Fruit fly (Drosophila melanogaster) whole organism, pupa: ENCODE results near the gene CG11700.

Experiments used
- CG10348 ChIP-seq: fragments of 200-800 bp; sonication (Bioruptor generic); IDR thresholded peaks from 2 replicates; pipeline ENCODE4 v1.3.6; 2022; ENCODE audit warnings: missing biosample characterization, missing genetic modification characterization
- CG12605 ChIP-seq: fragments of 200-800 bp; sonication (Bioruptor generic); IDR thresholded peaks from 2 replicates; pipeline ENCODE4 v1.3.6; 2022; ENCODE audit warnings: missing biosample characterization, missing genetic modification characterization
- CG13204 ChIP-seq: fragments of 200-800 bp; sonication (Bioruptor generic); optimal IDR thresholded peaks from 2 replicates; lab custom pipeline; 2018; ENCODE audit warnings: missing biosample characterization, mild to moderate bottlenecking, missing genetic modification characterization, moderate library complexity
- CG14655 ChIP-seq: fragments of 200-800 bp; sonication (Bioruptor generic); optimal IDR thresholded peaks from 3 replicates; lab custom pipeline; 2017; ENCODE audit warnings: mild to moderate bottlenecking, missing biosample characterization, missing genetic modification reagents, missing genetic modification characterization
- CG15710 ChIP-seq: fragments of 200-800 bp; sonication (Bioruptor generic); optimal IDR thresholded peaks from 2 replicates; lab custom pipeline; 2018; ENCODE audit warnings: missing biosample characterization, mild to moderate bottlenecking, missing genetic modification characterization, moderate library complexity
- CG17806 ChIP-seq: fragments of 200-800 bp; sonication (Bioruptor generic); optimal IDR thresholded peaks from 2 replicates; lab custom pipeline; 2018; ENCODE audit warnings: missing biosample characterization, mild to moderate bottlenecking, missing genetic modification characterization, moderate library complexity
- CG32121 ChIP-seq: fragments of 200-800 bp; sonication (Bioruptor generic); IDR thresholded peaks from 2 replicates; pipeline ENCODE4 v1.3.6; 2022; ENCODE audit warnings: missing biosample characterization, missing genetic modification characterization
- CG34367 ChIP-seq: fragments of 200-800 bp; sonication (Bioruptor generic); optimal IDR thresholded peaks from 2 replicates; lab custom pipeline; 2018; ENCODE audit warnings: missing biosample characterization, mild to moderate bottlenecking, missing genetic modification characterization
- CG4496 ChIP-seq: fragments of 200-800 bp; sonication (Bioruptor generic); IDR thresholded peaks from 3 replicates; pipeline ENCODE4 v1.3.6; 2022; ENCODE audit warnings: missing biosample characterization, missing genetic modification characterization
- CG8159 ChIP-seq: fragments of 200-800 bp; sonication (Bioruptor generic); optimal IDR thresholded peaks from 3 replicates; lab custom pipeline; 2018; ENCODE audit warnings: missing biosample characterization, mild to moderate bottlenecking, missing genetic modification characterization, moderate library complexity
- CG8301 ChIP-seq: fragments of 200-800 bp; sonication (Bioruptor generic); optimal IDR thresholded peaks from 2 replicates; lab custom pipeline; 2018; ENCODE audit warnings: missing biosample characterization, mild to moderate bottlenecking, missing genetic modification characterization
- CG9948 ChIP-seq: fragments of 200-800 bp; sonication (Bioruptor generic); optimal IDR thresholded peaks from 2 replicates; lab custom pipeline; 2018; ENCODE audit warnings: missing biosample characterization, mild to moderate bottlenecking, missing genetic modification characterization, moderate library complexity
- D1 ChIP-seq: fragments of 200-800 bp; sonication (Bioruptor generic); optimal IDR thresholded peaks from 2 replicates; lab custom pipeline; 2018; ENCODE audit warnings: missing biosample characterization, mild to moderate bottlenecking, missing genetic modification characterization, moderate library complexity
- EcR ChIP-seq: fragments of 200-800 bp; sonication (Bioruptor generic); optimal IDR thresholded peaks from 3 replicates; lab custom pipeline; 2019; ENCODE audit warnings: missing biosample characterization, missing genetic modification characterization, mild to moderate bottlenecking, moderate library complexity, missing genetic modification reagents
- Ets98B ChIP-seq: fragments of 200-800 bp; sonication (Bioruptor generic); IDR thresholded peaks from 2 replicates; pipeline ENCODE4 v1.3.6; 2022; ENCODE audit warnings: missing biosample characterization, missing genetic modification characterization
- Pif1A ChIP-seq: fragments of 200-800 bp; sonication (Bioruptor generic); optimal IDR thresholded peaks from 3 replicates; lab custom pipeline; 2016; ENCODE audit warnings: missing biosample characterization, missing genetic modification characterization
- Pif1B ChIP-seq: fragments of 200-800 bp; sonication (Bioruptor generic); optimal IDR thresholded peaks from 3 replicates; lab custom pipeline; 2016; ENCODE audit warnings: missing biosample characterization, missing genetic modification characterization
- Snoo ChIP-seq: fragments of 200-800 bp; sonication (Bioruptor generic); optimal IDR thresholded peaks from 3 replicates; lab custom pipeline; 2017; ENCODE audit warnings: missing biosample characterization, mild to moderate bottlenecking, missing genetic modification characterization, inconsistent platforms
- fd96Ca ChIP-seq: fragments of 200-800 bp; sonication (Bioruptor generic); IDR thresholded peaks from 3 replicates; pipeline ENCODE4 v1.3.6; 2022; ENCODE audit warnings: missing biosample characterization, missing genetic modification characterization
- gl ChIP-seq: fragments of 200-800 bp; sonication (Bioruptor generic); optimal IDR thresholded peaks from 2 replicates; lab custom pipeline; 2018; ENCODE audit warnings: missing biosample characterization, mild to moderate bottlenecking, missing genetic modification characterization
- rn ChIP-seq: fragments of 200-800 bp; sonication (Bioruptor generic); IDR thresholded peaks from 2 replicates; pipeline ENCODE4 v1.3.6; 2022; ENCODE audit warnings: missing biosample characterization, missing genetic modification characterization

Gene CG11700

DNA sequence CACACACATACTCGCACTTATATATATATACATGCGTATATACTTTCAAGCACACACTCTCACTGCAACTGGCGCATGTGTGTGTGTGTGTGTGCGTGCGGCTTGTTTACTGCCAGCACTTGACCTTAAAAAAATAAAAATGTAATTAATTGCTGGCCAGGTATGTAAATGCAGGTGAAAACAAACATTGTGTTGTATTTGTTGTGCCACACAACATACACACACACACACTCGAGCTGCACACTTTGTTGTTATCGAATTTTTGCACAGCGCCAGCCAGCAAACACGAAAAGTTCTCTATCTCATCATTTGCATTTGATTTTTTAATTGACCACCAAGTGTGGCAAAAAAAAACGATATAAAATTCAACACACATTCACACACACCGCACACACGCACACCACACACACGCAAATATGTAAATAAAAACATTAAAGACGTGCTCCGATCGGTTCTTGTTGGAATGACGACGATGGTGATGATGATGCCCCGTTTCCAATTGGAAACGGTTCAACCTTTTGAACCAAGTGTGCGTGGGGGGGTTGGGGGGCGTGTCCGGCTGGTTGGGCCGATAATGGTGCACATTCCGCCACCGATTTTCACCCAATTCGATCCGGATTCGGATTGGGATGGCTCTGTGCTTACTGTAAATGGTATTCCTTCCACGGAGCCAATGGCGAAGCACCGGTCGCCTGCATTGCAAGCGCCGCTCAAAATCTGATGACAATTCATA lies 28.6 kb downstream of the CG11700 start:
- no peak for TF ChIP-seq CG32121 (GFP tag; lab: Robert Waterston, UW)
- TF ChIP-seq CG13204 (GFP tag; lab: Kevin White, UChicago) = no peak
- TF ChIP-seq fd96Ca (GFP tag; lab: Robert Waterston, UW) = 0 out of 3 replicates have a peak, but pooled peaks have one; percentile 29
- 0 out of 3 replicates have a peak, but pooled peaks have one; percentile 34 for TF ChIP-seq CG4496 (GFP tag; lab: Robert Waterston, UW)
- TF ChIP-seq, all 21 proteins: peak for 2

- TF ChIP-seq CG4496 (GFP tag; lab: Robert Waterston, UW) (no peak), CG8301 (tag; lab: Kevin White, UChicago) (no peak), CG34367 (no peak), EcR (GFP tag; lab: Kevin White, UChicago) (no peak), Pif1A (GFP tag; lab: Kevin White, UChicago) (no peak), CG32121 (GFP tag; lab: Robert Waterston, UW) (no peak), CG12605 (no peak), Snoo (tag; lab: Kevin White, UChicago) (no peak), CG10348 (GFP tag; lab: Robert Waterston, UW) (no peak), fd96Ca (GFP tag; lab: Robert Waterston, UW) (no peak), CG15710 (tag; lab: Kevin White, UChicago) (no peak), Ets98B (no peak), CG13204 (GFP tag; lab: Kevin White, UChicago) (no peak), D1 (tag; lab: Kevin White, UChicago) (no peak), gl (tag; lab: Kevin White, UChicago) (no peak), rn (GFP tag; lab: Robert Waterston, UW) (no peak), CG9948 (no peak)
- TF ChIP-seq, all 21 proteins: peak for 0
Observed at dm6 chrX:6253701-6254100, 29.7 kb downstream of the CG11700 start.

DNA sequence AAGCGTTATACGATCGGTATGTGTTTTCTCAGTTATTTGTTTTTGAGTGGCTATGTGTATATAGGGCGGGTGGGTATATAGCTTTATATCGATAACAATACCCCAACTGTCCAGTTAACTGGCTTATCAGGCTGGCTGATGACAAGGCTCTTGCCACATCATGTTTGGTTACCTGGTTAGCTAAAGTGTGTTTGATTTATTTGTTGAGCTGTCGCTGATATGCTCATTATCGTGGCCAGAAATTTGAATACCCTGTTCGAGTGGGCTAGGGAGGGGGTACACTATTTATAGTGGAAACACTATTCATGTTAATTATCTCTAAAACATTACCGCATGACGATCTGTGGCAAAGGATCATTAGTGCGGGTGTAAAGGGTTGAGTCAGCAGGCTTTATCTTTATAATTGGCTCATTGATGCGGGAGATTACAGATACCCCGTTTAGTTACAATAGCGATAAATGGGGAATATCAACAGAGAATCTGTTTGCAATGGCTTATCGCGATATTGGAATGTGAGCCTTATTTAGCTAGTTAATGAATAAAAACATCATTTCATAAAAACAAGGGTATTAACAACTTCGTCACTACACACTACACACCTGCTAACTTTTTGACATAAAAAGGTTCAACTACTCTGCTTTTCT lies 30.4 kb downstream of the CG11700 start:
- TF ChIP-seq fd96Ca (GFP tag; lab: Robert Waterston, UW) (no peak), CG8159 (tag; lab: Kevin White, UChicago) (no peak), Pif1B (GFP tag; lab: Kevin White, UChicago) (no peak)

- TF ChIP-seq Ets98B (no peak), CG17806 (tag; lab: Kevin White, UChicago) (no peak), CG15710 (tag; lab: Kevin White, UChicago) (no peak), CG8301 (tag; lab: Kevin White, UChicago) (no peak), CG14655 (GFP tag; lab: Kevin White, UChicago) (no peak), CG32121 (GFP tag; lab: Robert Waterston, UW) (no peak), D1 (tag; lab: Kevin White, UChicago) (no peak), gl (tag; lab: Kevin White, UChicago) (no peak), rn (GFP tag; lab: Robert Waterston, UW) (no peak), CG8159 (tag; lab: Kevin White, UChicago) (no peak), Pif1B (GFP tag; lab: Kevin White, UChicago) (no peak), CG34367 (no peak)
Observed at dm6 chrX:6237015-6237414, 46.4 kb downstream of the CG11700 start, which contains the start of gene CG14445. Gene CG14445 (plus strand): TSS chrX:6237315.
